Worm (Caenorhabditis elegans): ENCODE data around the gene H37A05.2.

H37A05.2 gene

DNA sequence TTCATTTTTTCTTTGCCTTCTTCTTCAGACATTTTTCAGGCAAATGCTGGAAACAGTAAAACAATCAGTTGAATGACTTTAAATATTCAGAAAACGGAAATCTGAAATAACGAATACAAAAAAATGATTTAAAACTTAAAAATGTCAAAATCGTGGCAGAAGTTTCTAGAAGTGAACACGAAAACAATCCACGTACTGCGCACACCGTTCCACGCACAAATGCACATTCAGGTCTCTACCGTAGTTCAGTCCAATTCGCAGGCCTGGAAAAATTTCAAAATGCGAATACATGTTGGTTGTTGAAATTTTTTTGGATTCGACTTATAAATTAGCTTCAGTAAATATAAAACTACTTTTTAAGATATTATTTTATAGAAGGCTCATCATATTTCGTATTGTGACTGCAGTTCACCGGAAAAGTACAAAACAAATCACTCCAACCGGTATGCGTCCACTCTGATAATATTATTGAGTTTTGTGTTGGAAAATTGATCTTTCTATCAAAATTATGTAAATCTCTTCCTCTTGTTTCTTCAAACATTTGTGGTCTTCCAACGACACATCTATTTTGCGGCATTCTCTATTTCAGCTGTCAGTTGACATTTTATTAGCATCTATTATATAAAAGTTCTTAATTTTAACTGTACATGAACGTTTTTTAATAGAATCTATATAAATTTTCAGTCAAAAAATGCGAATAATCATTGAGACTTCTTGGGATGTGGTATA lies 38.0 kb upstream of the H37A05.2 start, which contains the start of the genes mip-2 and F58G11.4:
Gene mip-2 (minus strand): TSS at position 48 of the 729 bp plus-strand sequence.
Gene F58G11.4 (plus strand): TSS at position 679 of the 729 bp plus-strand sequence.
- TF ChIP-seq tbx-8 (GFP tag; optimal IDR thresholded peaks at IDR 0.05) = no peak
- no peak for TF ChIP-seq ham-2 (GFP tag; optimal IDR thresholded peaks at IDR 0.05)
- TF ChIP-seq ceh-43 (GFP tag; optimal IDR thresholded peaks at IDR 0.05) = no peak
- TF ChIP-seq blmp-1 (tag; optimal IDR thresholded peaks at IDR 0.05) = no peak
- no peak for TF ChIP-seq lin-32 (GFP tag; optimal IDR thresholded peaks at IDR 0.05)
- no peak for TF ChIP-seq snpc-4 (tag; optimal IDR thresholded peaks at IDR 0.05)
- TF ChIP-seq nhr-237 (tag; optimal IDR thresholded peaks at IDR 0.05) = no peak
- TF ChIP-seq ceh-83 (GFP tag; optimal IDR thresholded peaks at IDR 0.05) = no peak

DNA sequence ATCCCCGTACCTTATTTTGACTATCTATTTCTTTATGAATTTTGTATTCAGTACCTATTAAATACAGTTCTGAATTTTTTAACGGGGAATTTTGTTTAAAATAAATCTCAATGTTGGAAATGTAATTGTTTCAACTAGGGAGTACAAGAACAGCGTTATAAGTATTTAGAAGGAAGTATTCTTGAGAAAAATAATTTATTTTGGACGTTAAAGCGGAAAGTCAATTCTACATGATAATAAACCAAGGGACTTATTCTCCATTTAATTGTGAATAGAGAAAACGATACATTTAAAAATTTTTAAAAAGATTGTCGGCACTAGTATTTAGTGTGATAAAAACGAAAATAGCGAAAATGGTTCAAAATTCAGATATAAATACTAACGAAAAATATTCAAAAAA lies 35.1 kb upstream of the H37A05.2 start:
- TF ChIP-seq lsy-2 (tag; optimal IDR thresholded peaks at IDR 0.05) (no peak), drap-1 (GFP tag; optimal IDR thresholded peaks at IDR 0.05) (no peak), zip-8 (tag; optimal IDR thresholded peaks at IDR 0.05) (no peak), ceh-83 (GFP tag; optimal IDR thresholded peaks at IDR 0.05) (no peak), elt-3 (tag; optimal IDR thresholded peaks at IDR 0.05) (no peak), lin-13 (tag; optimal IDR thresholded peaks at IDR 0.05) (no peak)

DNA sequence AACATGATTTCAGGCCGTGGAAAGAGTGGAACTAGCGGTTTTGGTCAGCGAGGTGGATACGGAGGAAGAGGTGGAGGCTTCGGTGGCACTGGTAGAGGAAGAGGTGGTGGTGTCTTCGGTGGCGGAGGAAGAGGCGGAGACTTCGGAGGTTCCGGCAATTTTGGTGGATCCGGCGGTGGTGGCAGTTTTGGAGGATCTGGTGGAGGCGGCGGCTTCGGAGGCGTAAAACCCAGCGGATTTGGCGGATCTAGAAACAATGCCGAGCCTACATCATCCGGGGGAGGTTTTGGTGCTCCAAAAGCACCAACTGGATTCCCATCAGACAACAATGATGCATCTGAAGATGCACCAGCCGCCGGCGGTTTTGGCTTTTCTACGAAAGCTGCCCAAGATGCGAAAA lies 34.3 kb upstream of the H37A05.2 start:
- no peak for TF ChIP-seq zip-8 (tag; optimal IDR thresholded peaks at IDR 0.05)
- TF ChIP-seq sptf-1 (tag; optimal IDR thresholded peaks at IDR 0.05) = peak; percentile 13

DNA sequence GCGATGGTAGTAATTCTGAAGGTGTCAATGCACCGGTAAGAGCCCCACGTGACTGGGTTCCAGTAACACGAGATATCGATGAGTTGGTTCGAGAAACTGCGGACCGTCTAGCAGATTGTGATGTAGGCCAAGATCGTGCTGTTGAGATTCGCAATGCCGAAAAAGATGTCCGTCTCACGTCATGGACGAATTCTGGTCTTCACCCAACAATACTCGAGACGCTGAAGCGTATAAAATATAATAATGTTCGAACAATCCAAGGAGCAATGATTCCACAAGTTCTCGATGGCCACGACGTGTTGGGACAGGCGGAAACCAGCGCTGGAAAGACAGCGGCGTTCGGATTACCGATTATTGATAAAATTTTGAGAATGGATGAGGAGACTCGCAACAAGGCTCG lies 32.4 kb upstream of the H37A05.2 start:
- TF ChIP-seq unc-62 (GFP tag; optimal IDR thresholded peaks at IDR 0.05) = no peak
- no peak for TF ChIP-seq sem-2 (GFP tag; optimal IDR thresholded peaks at IDR 0.05)
- no peak for TF ChIP-seq lin-13 (tag; optimal IDR thresholded peaks at IDR 0.05)
- no peak for TF ChIP-seq mab-5 (tag; optimal IDR thresholded peaks at IDR 0.05)
- TF ChIP-seq nhr-2 (tag; optimal IDR thresholded peaks at IDR 0.05) = no peak
- TF ChIP-seq lin-32 (GFP tag; optimal IDR thresholded peaks at IDR 0.05) = no peak
- TF ChIP-seq nhr-12 (tag; optimal IDR thresholded peaks at IDR 0.05) = no peak
- no peak for TF ChIP-seq unc-39 (tag; optimal IDR thresholded peaks at IDR 0.05)
- TF ChIP-seq ceh-43 (GFP tag; optimal IDR thresholded peaks at IDR 0.05) = no peak
- TF ChIP-seq M03D4.4 (tag; optimal IDR thresholded peaks at IDR 0.05) = no peak
- TF ChIP-seq ceh-39 (tag; optimal IDR thresholded peaks at IDR 0.05) = no peak

DNA sequence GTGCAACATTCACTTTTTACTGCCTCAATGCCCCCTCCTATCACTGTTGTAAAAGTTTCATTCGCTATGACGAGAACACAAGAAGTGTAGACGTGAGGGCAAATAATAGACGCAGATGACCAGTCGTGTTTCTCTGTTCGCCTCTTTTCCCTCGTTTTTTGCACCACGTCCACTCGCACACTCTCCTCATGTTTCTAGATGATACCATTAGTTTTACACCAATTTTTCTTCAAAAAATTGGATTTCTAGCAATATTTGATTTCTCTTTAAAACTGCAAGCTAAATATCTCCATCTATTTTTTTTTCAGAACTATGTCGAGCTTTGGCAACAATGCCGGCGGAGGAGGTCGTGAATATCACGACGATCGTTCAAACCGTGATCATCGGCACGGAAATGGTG lies 31.0 kb upstream of the H37A05.2 start, which contains the start of gene rde-12:
Gene rde-12 (plus strand): TSS at position 301 of the 400 bp plus-strand sequence.
- TF ChIP-seq hlh-1 (tag; optimal IDR thresholded peaks at IDR 0.05) (peak; percentile 33), unc-62 (GFP tag; optimal IDR thresholded peaks at IDR 0.05) (no peak), bed-3 (GFP tag; optimal IDR thresholded peaks at IDR 0.05) (no peak), ceh-83 (GFP tag; optimal IDR thresholded peaks at IDR 0.05) (no peak), lin-32 (GFP tag; optimal IDR thresholded peaks at IDR 0.05) (no peak), nhr-2 (tag; optimal IDR thresholded peaks at IDR 0.05) (peak; percentile 26), elt-3 (tag; optimal IDR thresholded peaks at IDR 0.05) (no peak), ceh-39 (tag; optimal IDR thresholded peaks at IDR 0.05) (no peak), zip-8 (tag; optimal IDR thresholded peaks at IDR 0.05) (no peak), ztf-11 (tag; optimal IDR thresholded peaks at IDR 0.05) (no peak), blmp-1 (tag; optimal IDR thresholded peaks at IDR 0.05) (no peak), unc-39 (tag; optimal IDR thresholded peaks at IDR 0.05) (no peak), sptf-1 (tag; optimal IDR thresholded peaks at IDR 0.05) (no peak), ceh-43 (GFP tag; optimal IDR thresholded peaks at IDR 0.05) (no peak)

DNA sequence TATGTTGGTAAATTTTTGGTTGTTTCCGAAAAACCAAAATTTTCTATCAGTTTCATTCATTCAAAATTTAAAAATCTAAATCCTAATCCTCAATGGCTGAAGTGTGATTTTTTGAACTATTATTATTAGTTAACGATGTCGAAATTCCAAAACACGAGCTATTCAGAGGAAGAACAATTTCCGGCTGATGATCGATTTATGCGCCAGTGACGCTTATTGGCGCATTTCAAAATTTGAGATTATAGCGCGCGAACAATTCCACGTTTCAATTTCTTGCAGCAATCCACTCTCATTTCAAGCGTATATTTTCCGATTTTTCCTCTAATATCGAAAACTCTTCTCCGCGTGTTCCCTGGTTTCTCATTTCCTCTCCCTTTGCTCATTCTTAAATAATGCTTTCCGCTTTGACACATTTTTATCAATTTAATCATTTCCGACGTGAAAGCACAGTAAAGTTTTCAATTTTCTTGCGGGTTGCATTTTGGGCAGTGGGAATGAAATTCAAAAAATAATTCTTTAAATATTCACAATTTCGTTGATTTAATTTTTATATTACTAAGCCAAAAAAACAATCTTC lies 30.4 kb upstream of the H37A05.2 start:
- peak; percentile 30 for TF ChIP-seq mep-1 (tag; optimal IDR thresholded peaks at IDR 0.05)
- no peak for TF ChIP-seq pha-4 (tag; optimal IDR thresholded peaks at IDR 0.05)

All from whole organism, mixed stage, embryonic.